Worm (Caenorhabditis elegans): ENCODE measurements around the gene ZK809.5.

ZK809.5 gene

DNA sequence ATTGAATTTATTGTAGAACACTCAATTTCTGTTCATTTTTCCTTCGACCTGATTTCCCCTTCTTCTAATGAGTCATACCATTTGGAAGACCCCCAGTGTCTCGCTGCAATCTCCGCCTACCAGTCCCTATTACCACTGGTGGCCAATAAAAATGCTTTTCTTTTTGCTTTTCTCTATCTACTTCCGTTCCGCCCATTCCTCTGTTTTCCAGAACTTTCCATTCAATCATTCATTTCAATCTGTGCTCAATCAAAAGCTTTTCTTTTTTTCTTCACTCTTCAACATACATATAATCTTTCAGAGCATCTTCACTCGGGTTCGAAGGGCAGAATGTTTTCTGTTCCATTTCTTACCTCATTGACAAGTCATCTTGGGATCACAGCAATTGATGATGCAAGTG, 17.0 kb downstream of the ZK809.5 start, which contains the start of gene inx-8 (continued):
- TF ChIP-seq nhr-76 (tag; optimal IDR thresholded peaks at IDR 0.05), result no peak
- no peak for TF ChIP-seq lin-13 (GFP tag; optimal IDR thresholded peaks at IDR 0.05)
- TF ChIP-seq F10B5.3 (tag; optimal IDR thresholded peaks at IDR 0.05), result no peak

DNA sequence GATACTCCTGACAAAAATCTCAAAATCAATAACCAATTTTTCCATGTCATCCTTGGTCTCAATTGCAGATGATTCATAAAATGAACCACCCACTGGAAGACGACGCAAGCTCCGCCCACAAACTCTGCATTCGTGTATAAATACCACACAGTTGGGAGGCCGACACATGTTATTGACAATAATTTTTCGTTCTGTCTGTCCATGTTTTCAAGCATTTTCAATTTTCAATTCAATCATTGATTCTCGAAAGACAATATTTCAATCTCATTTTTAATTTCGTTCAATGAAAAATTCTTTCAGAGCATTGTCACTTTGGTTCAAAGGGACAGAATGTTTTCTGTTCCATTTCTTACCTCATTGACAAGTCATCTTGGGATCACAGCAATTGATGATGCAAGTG, 19.5 kb downstream of the ZK809.5 start, which contains the start of gene inx-9:
Gene inx-9 (plus strand): TSS at position 301 of the 400 bp plus-strand sequence.
- TF ChIP-seq tra-1 (GFP tag; IDR thresholded peaks at IDR 0.05) (no peak), cey-2 (tag; optimal IDR thresholded peaks at IDR 0.05; ENCODE audit: borderline replicate concordance, insufficient read depth) (no peak), madf-9 (GFP tag; conservative IDR thresholded peaks at IDR 0.05) (no peak), attf-4 (tag; optimal IDR thresholded peaks at IDR 0.05) (no peak), nhr-6 (tag; optimal IDR thresholded peaks at IDR 0.05) (no peak), lsy-2 (tag; optimal IDR thresholded peaks at IDR 0.05) (no peak), hlh-30 (tag; optimal IDR thresholded peaks at IDR 0.05; ENCODE audit: insufficient read depth) (no peak), mxl-2 (GFP tag; conservative IDR thresholded peaks at IDR 0.05) (no peak), fkh-10 (GFP tag; optimal IDR thresholded peaks at IDR 0.05) (no peak), mdt-29 (GFP tag; IDR thresholded peaks at IDR 0.05) (no peak), ces-1 (GFP tag; optimal IDR thresholded peaks at IDR 0.05) (no peak), dve-1 (tag; optimal IDR thresholded peaks at IDR 0.05; ENCODE audit: insufficient read depth) (no peak), saeg-2 (GFP tag; IDR thresholded peaks at IDR 0.05) (no peak), D1046.2 (GFP tag; IDR thresholded peaks at IDR 0.05) (no peak), nhr-25 (tag; optimal IDR thresholded peaks at IDR 0.05; ENCODE audit: borderline replicate concordance, insufficient read depth) (no peak), arid-1 (GFP tag; conservative IDR thresholded peaks at IDR 0.05) (no peak), lin-15B (tag; optimal IDR thresholded peaks at IDR 0.05) (no peak), lin-13 (GFP tag; optimal IDR thresholded peaks at IDR 0.05) (no peak), F44E2.7 (GFP tag; IDR thresholded peaks at IDR 0.05) (no peak), lin-38 (GFP tag; IDR thresholded peaks at IDR 0.05) (no peak)

- no peak for TF ChIP-seq ZK546.5 (tag; optimal IDR thresholded peaks at IDR 0.05)
- no peak for TF ChIP-seq pqm-1 (tag; optimal IDR thresholded peaks at IDR 0.05)
- TF ChIP-seq nhr-25 (tag; optimal IDR thresholded peaks at IDR 0.05; ENCODE audit: borderline replicate concordance, insufficient read depth), result no peak
- TF ChIP-seq lin-38 (GFP tag; IDR thresholded peaks at IDR 0.05), result no peak
- TF ChIP-seq lin-1 (GFP tag; IDR thresholded peaks at IDR 0.05), result no peak
- no peak for TF ChIP-seq R02D3.7 (tag; optimal IDR thresholded peaks at IDR 0.05)
- no peak for TF ChIP-seq aha-1 (tag)
- TF ChIP-seq lir-3 (tag; optimal IDR thresholded peaks at IDR 0.05), result no peak
- TF ChIP-seq Y48G9A.11 (GFP tag; IDR thresholded peaks at IDR 0.05), result no peak
- TF ChIP-seq php-3 (GFP tag; IDR thresholded peaks at IDR 0.05), result no peak
- no peak for TF ChIP-seq hlh-11 (tag; optimal IDR thresholded peaks at IDR 0.05)
- no peak for TF ChIP-seq F49E8.2 (tag; optimal IDR thresholded peaks at IDR 0.05; ENCODE audit: borderline replicate concordance)
- no peak for TF ChIP-seq lim-7 (GFP tag; IDR thresholded peaks at IDR 0.05)
- TF ChIP-seq daf-8 (GFP tag; IDR thresholded peaks at IDR 0.05), result no peak
- TF ChIP-seq nhr-76 (tag; optimal IDR thresholded peaks at IDR 0.05), result no peak
- no peak for TF ChIP-seq dmd-6 (GFP tag; IDR thresholded peaks at IDR 0.05)
- no peak for TF ChIP-seq aly-2 (tag; optimal IDR thresholded peaks at IDR 0.05)
Observed at ce11 chrIV:11681905-11682304, 25.4 kb downstream of the ZK809.5 start, which contains the start of gene ZK792.4. Gene ZK792.4 (minus strand): TSS chrIV:11682005.

ce11 chrIV:11688018-11688417, 31.5 kb downstream of the ZK809.5 start, which contains the start of gene ZK792.5:
Gene ZK792.5 (minus strand): TSS chrIV:11688118.
- TF ChIP-seq nhr-102 (tag; optimal IDR thresholded peaks at IDR 0.05) (no peak), dmd-9 (GFP tag; IDR thresholded peaks at IDR 0.05) (no peak), lin-29 (GFP tag; IDR thresholded peaks at IDR 0.05) (no peak)
